Worm (Caenorhabditis elegans): ENCODE measurements around the gene dos-1.

dos-1 gene

ce11 chrIII:9130588-9130987 lies 26.8 kb downstream of the dos-1 start, which contains the start of gene ZK512.10:
TSS of gene ZK512.10 (plus strand) at chrIII:9130888.
- no peak for TF ChIP-seq atf-7 (tag; optimal IDR thresholded peaks at IDR 0.05)
- TF ChIP-seq hlh-26 (GFP tag; conservative IDR thresholded peaks at IDR 0.05) = no peak
- no peak for TF ChIP-seq bed-2 (GFP tag; IDR thresholded peaks at IDR 0.05)

- TF ChIP-seq tlf-1 (GFP tag; optimal IDR thresholded peaks at IDR 0.05) (no peak), egl-44 (GFP tag; IDR thresholded peaks at IDR 0.05) (no peak), hsf-1 (GFP tag; IDR thresholded peaks at IDR 0.05) (no peak), nhr-179 (tag; optimal IDR thresholded peaks at IDR 0.05) (no peak), ekl-4 (GFP tag; IDR thresholded peaks at IDR 0.05) (no peak), aptf-2 (GFP tag; conservative IDR thresholded peaks at IDR 0.05) (no peak), bed-2 (GFP tag; IDR thresholded peaks at IDR 0.05) (no peak), F57A8.1 (GFP tag; optimal IDR thresholded peaks at IDR 0.05) (no peak), B0261.1 (tag; optimal IDR thresholded peaks at IDR 0.05) (no peak), hmg-1.2 (GFP tag; IDR thresholded peaks at IDR 0.05) (no peak), zfh-2 (GFP tag; conservative IDR thresholded peaks at IDR 0.05) (no peak), ceh-40 (GFP tag; IDR thresholded peaks at IDR 0.05) (no peak), fkh-3 (tag; optimal IDR thresholded peaks at IDR 0.05) (no peak), Y53F4B.3 (GFP tag; IDR thresholded peaks at IDR 0.05) (no peak), ceh-58 (GFP tag; IDR thresholded peaks at IDR 0.05) (no peak), dpl-1 (GFP tag; optimal IDR thresholded peaks at IDR 0.05) (no peak), nhr-90 (tag; optimal IDR thresholded peaks at IDR 0.05) (no peak), cebp-2 (GFP tag; IDR thresholded peaks at IDR 0.05) (no peak), ztf-28 (GFP tag; IDR thresholded peaks at IDR 0.05) (no peak), madf-8 (GFP tag; conservative IDR thresholded peaks at IDR 0.05) (no peak)
Measured at ce11 chrIII:9136587-9136986, 32.8 kb downstream of the dos-1 start, which contains the start of gene eat-4. TSS of gene eat-4 (plus strand) at chrIII:9136887.

DNA sequence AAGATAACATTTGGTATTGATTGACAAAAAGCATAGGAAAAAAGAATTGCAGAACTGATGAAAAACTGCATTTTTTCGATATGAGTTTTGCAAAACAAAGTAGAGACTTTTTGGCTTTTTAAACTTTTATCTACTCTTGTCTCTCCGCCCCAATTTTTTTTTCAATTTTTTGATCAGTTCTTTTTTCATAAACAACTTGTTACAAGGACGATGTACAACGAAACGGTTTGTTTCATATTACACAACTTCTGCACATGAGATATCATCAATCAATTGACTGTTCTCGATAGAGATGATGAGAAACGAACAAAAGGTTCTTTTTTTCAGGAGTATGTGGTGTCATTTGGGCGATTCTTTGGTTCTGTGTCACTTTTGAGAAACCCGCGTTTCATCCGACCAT lies 34.9 kb downstream of the dos-1 start, which contains the start of gene ZK512.7:
ZK512.7 (minus strand) TSS at position 101 of the 400 bp plus-strand sequence.
- TF ChIP-seq hsf-1 (GFP tag; IDR thresholded peaks at IDR 0.05) = no peak
- no peak for TF ChIP-seq hmg-1.2 (GFP tag; IDR thresholded peaks at IDR 0.05)
- TF ChIP-seq B0035.1 (tag; optimal IDR thresholded peaks at IDR 0.05) = no peak
- no peak for TF ChIP-seq gei-17 (GFP tag; optimal IDR thresholded peaks at IDR 0.05)
- TF ChIP-seq ztf-26 (tag; optimal IDR thresholded peaks at IDR 0.05) = no peak
- TF ChIP-seq ztf-18 (tag; optimal IDR thresholded peaks at IDR 0.05) = no peak
- TF ChIP-seq zfh-2 (GFP tag; conservative IDR thresholded peaks at IDR 0.05) = no peak
- TF ChIP-seq ceh-100 (GFP tag; IDR thresholded peaks at IDR 0.05) = no peak
- no peak for TF ChIP-seq rcor-1 (GFP tag; IDR thresholded peaks at IDR 0.05)
- TF ChIP-seq lin-26 (GFP tag; IDR thresholded peaks at IDR 0.05) = no peak
- TF ChIP-seq hlh-26 (GFP tag; conservative IDR thresholded peaks at IDR 0.05) = no peak
- no peak for TF ChIP-seq F33H1.4 (GFP tag; IDR thresholded peaks at IDR 0.05)
- no peak for TF ChIP-seq F23B12.7 (tag; optimal IDR thresholded peaks at IDR 0.05; ENCODE audit: insufficient read depth)

- TF ChIP-seq lin-40 (tag; optimal IDR thresholded peaks at IDR 0.05) (no peak), egrh-3 (GFP tag; IDR thresholded peaks at IDR 0.05) (no peak), dox-1 (GFP tag; IDR thresholded peaks at IDR 0.05) (no peak), unc-62 (GFP tag; optimal IDR thresholded peaks at IDR 0.05) (no peak), nhr-90 (tag; optimal IDR thresholded peaks at IDR 0.05) (no peak), mel-28 (tag; optimal IDR thresholded peaks at IDR 0.05; ENCODE audit: borderline replicate concordance) (no peak), snpc-1.3 (tag; optimal IDR thresholded peaks at IDR 0.05; ENCODE audit: insufficient read depth) (no peak)
Measured at ce11 chrIII:9143911-9144310, 40.2 kb downstream of the dos-1 start, which contains the start of gene ZK512.11. TSS of gene ZK512.11 (plus strand) at chrIII:9144211.

Measured in whole organism, young adult.